Fruit fly (Drosophila melanogaster): ENCODE results near the gene Aven.

The Aven gene

dm6 chrX:12665112-12665795 lies 35.8 kb upstream of the Aven start (continued):
- TF ChIP-seq CG15269 (tag; optimal IDR thresholded peaks at IDR 0.05) (peak; percentile 88), gsb (GFP tag; IDR thresholded peaks at IDR 0.05) (peak; percentile 86), crol (GFP tag; IDR thresholded peaks at IDR 0.05) (peak; percentile 97), cg (GFP tag; optimal IDR thresholded peaks at IDR 0.05) (peak; percentile 85), Meics (GFP tag; optimal IDR thresholded peaks at IDR 0.05) (peak; percentile 91), MBD-R2 (GFP tag; IDR thresholded peaks at IDR 0.05) (peak; percentile 80), CG13296 (GFP tag; optimal IDR thresholded peaks at IDR 0.05) (peak; percentile 74), fd102C (GFP tag; optimal IDR thresholded peaks at IDR 0.05) (peak; percentile 37), stc (GFP tag; IDR thresholded peaks at IDR 0.05) (peak; percentile 87), YL-1 (GFP tag; optimal IDR thresholded peaks at IDR 0.05) (peak; percentile 59), CG10543 (GFP tag; optimal IDR thresholded peaks at IDR 0.05) (peak; percentile 75), chn (GFP tag; optimal IDR thresholded peaks at IDR 0.05) (peak; percentile 39), CG13123 (GFP tag; optimal IDR thresholded peaks at IDR 0.05) (peak; percentile 72), CG13287 (GFP tag; IDR thresholded peaks at IDR 0.05; ENCODE audit: partially characterized antibody) (peak; percentile 39; the same call in 1 of the 2 replicates), CG34376 (GFP tag; optimal IDR thresholded peaks at IDR 0.05) (peak; percentile 44), CG17912 (GFP tag; optimal IDR thresholded peaks at IDR 0.05) (no peak), Dad (GFP tag; optimal IDR thresholded peaks at IDR 0.05) (no peak), CG18599 (GFP tag; optimal IDR thresholded peaks at IDR 0.05) (peak; percentile 90), CG2678 (tag; optimal IDR thresholded peaks at IDR 0.05) (peak; percentile 92), Dll (GFP tag; IDR thresholded peaks at IDR 0.05; ENCODE audit: partially characterized antibody) (no peak), cato (GFP tag; optimal IDR thresholded peaks at IDR 0.05; ENCODE audit: borderline replicate concordance) (peak; percentile 81), CG16813 (GFP tag; IDR thresholded peaks at IDR 0.05; ENCODE audit: partially characterized antibody) (no peak), kni (GFP tag; optimal IDR thresholded peaks at IDR 0.05) (peak; percentile 66), inv (GFP tag; IDR thresholded peaks at IDR 0.05; ENCODE audit: partially characterized antibody) (no peak), CG1233 (GFP tag; optimal IDR thresholded peaks at IDR 0.05) (peak; percentile 90), ash1 (GFP tag; optimal IDR thresholded peaks at IDR 0.05) (peak; percentile 34), Bdp1 (GFP tag; optimal IDR thresholded peaks at IDR 0.05) (peak; percentile 20), CG32772 (GFP tag; IDR thresholded peaks at IDR 0.05) (peak; percentile 89), dmrt11E (tag; optimal IDR thresholded peaks at IDR 0.05) (peak; percentile 91), Med (GFP tag) (peak; percentile 87), sima (GFP tag; optimal IDR thresholded peaks at IDR 0.05) (no peak), CG8089 (GFP tag; optimal IDR thresholded peaks at IDR 0.05) (peak; percentile 46), Dref (GFP tag; IDR thresholded peaks at IDR 0.05) (no peak), amos (GFP tag; IDR thresholded peaks at IDR 0.05; ENCODE audit: partially characterized antibody) (no peak; the same call in 1 of the 2 replicates), CG17328 (GFP tag; IDR thresholded peaks at IDR 0.05) (peak; percentile 95), CG4617 (GFP tag; optimal IDR thresholded peaks at IDR 0.05; ENCODE audit: borderline replicate concordance) (peak; percentile 49), seq (GFP tag; IDR thresholded peaks at IDR 0.05) (peak; percentile 91), CG10366 (GFP tag; IDR thresholded peaks at IDR 0.05) (peak; percentile 87), Ptx1 (GFP tag; IDR thresholded peaks at IDR 0.05) (peak; percentile 95), chinmo (GFP tag; IDR thresholded peaks at IDR 0.05; ENCODE audit: partially characterized antibody) (peak; percentile 88), jigr1 (GFP tag; IDR thresholded peaks at IDR 0.05) (no peak; the same call in 2 of the 3 replicates), bbx (GFP tag; IDR thresholded peaks at IDR 0.05; ENCODE audit: partially characterized antibody) (no peak), lov (optimal IDR thresholded peaks at IDR 0.05) (no peak), lov (GFP tag; IDR thresholded peaks at IDR 0.05) (peak; percentile 85), CG13894 (tag; optimal IDR thresholded peaks at IDR 0.05) (peak; percentile 49), Asciz (GFP tag; optimal IDR thresholded peaks at IDR 0.05) (peak; percentile 72), CG10267 (tag; optimal IDR thresholded peaks at IDR 0.05) (peak; percentile 83), CG9727 (GFP tag; optimal IDR thresholded peaks at IDR 0.05) (peak; percentile 92)
